Fruit fly (Drosophila melanogaster): Measurements from ENCODE around the gene Lectin-galC1.

DNA sequence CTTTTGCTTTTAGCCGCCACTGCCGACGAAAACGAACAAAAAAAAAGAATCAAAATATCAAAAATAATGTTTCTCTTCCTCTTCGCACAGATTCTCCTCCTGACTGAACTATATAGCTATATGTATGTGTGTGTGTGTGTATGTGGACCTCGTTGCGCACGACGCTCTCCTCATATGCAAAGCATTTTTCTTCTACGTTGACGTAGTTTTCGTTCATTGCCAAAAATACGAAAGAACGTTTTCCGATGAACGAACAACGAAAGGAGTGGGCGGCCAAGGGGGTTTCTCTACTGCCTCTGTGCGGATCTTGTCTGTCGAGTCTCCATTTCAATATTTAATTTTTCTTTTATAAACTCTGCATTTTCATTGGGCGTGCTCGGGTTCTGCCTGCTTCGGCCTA lies 12.4 kb upstream of the Lectin-galC1 start:
- TF ChIP-seq CG43689 (GFP tag; IDR thresholded peaks at IDR 0.05): no peak
- no peak for TF ChIP-seq unc-4 (GFP tag; IDR thresholded peaks at IDR 0.05; ENCODE audit: partially characterized antibody)
- TF ChIP-seq NfI (GFP tag; optimal IDR thresholded peaks at IDR 0.05): no peak
- no peak for TF ChIP-seq gsb-n (tag; optimal IDR thresholded peaks at IDR 0.05)
- no peak for TF ChIP-seq CG32767 (GFP tag; IDR thresholded peaks at IDR 0.05)
- no peak for TF ChIP-seq CG17829 (tag; optimal IDR thresholded peaks at IDR 0.05)
- no peak for TF ChIP-seq dmrt11E (tag; optimal IDR thresholded peaks at IDR 0.05)
- no peak for TF ChIP-seq Oli (tag; optimal IDR thresholded peaks at IDR 0.05)
- no peak for TF ChIP-seq trem (tag; optimal IDR thresholded peaks at IDR 0.05)
- no peak for TF ChIP-seq CG4707 (GFP tag; optimal IDR thresholded peaks at IDR 0.05)
- no peak for TF ChIP-seq CG33557 (GFP tag; optimal IDR thresholded peaks at IDR 0.05)
- TF ChIP-seq CG7963 (GFP tag; IDR thresholded peaks at IDR 0.05; ENCODE audit: partially characterized antibody): no peak
- TF ChIP-seq aop (GFP tag; IDR thresholded peaks at IDR 0.05): no peak

Data from whole organism, embryonic.